Fruit fly (Drosophila melanogaster): ENCODE results near the gene Naa30B.

dm6 chr3L:1447803-1448517 lies 23.9 kb downstream of the Naa30B start:
- TF ChIP-seq CG8478 (optimal IDR thresholded peaks at IDR 0.05) (no peak), CTCF (optimal IDR thresholded peaks at IDR 0.05) (no peak)

All from S2 (cell line).